Fruit fly (Drosophila melanogaster) S2 (cell line): ENCODE data around the gene glu.

ENCODE experiments used
- CG8478 ChIP-seq: fragments of >200 bp; optimal IDR thresholded peaks from 2 replicates; lab custom pipeline; 2018
- CTCF ChIP-seq, 2 experiments: fragments of >200 bp; optimal IDR thresholded peaks; 2 replicates each; lab custom pipeline; 2018

- TF ChIP-seq CTCF (optimal IDR thresholded peaks at IDR 0.05; lab: Kevin White, UChicago), result no peak
- TF ChIP-seq CG8478, result no peak
Observed at dm6 chr2L:16713929-16714328, 24.3 kb downstream of the glu start.
